Worm (Caenorhabditis elegans): ENCODE results near the gene glb-14.

- TF ChIP-seq lim-7 (GFP tag; IDR thresholded peaks at IDR 0.05) (no peak), F26F4.8 (GFP tag; conservative IDR thresholded peaks at IDR 0.05) (no peak), zag-1 (tag; optimal IDR thresholded peaks at IDR 0.05) (no peak), vab-7 (GFP tag; IDR thresholded peaks at IDR 0.05) (no peak), lin-1 (GFP tag; IDR thresholded peaks at IDR 0.05) (no peak), daf-12 (tag; optimal IDR thresholded peaks at IDR 0.05) (no peak), nhr-77 (tag; optimal IDR thresholded peaks at IDR 0.05) (no peak), snpc-4 (tag; optimal IDR thresholded peaks at IDR 0.05) (no peak), zip-2 (tag; optimal IDR thresholded peaks at IDR 0.05) (no peak), unc-62 (GFP tag; optimal IDR thresholded peaks at IDR 0.05 in 1 of 2) (no peak), unc-62 (tag; optimal IDR thresholded peaks at IDR 0.05) (no peak), skn-1 (tag; optimal IDR thresholded peaks at IDR 0.05) (no peak)
Observed at ce11 chrV:15537923-15538322, 6.9 kb downstream of the glb-14 start, which contains the start of gene prde-1.
